Worm (Caenorhabditis elegans) whole organism, L1 larva: ENCODE results near the gene rml-3.

Source experiments
- C04F5.9 ChIP-seq: sonication (generic microtip); optimal IDR thresholded peaks from 2 replicates; lab custom pipeline; 2016; ENCODE audit warnings: missing genetic modification characterization, missing compliant biosample characterization
- C16A3.4 ChIP-seq: fragments of 150-350 bp; optimal IDR thresholded peaks from 2 replicates; lab custom pipeline; 2014; ENCODE audit warnings: missing biosample characterization, missing genetic modification characterization
- C34B4.2 ChIP-seq: sonication (generic microtip); optimal IDR thresholded peaks from 2 replicates; lab custom pipeline; 2017; ENCODE audit warnings: mild to moderate bottlenecking, missing genetic modification characterization, missing compliant biosample characterization
- F16B12.6 ChIP-seq: fragments of 150-350 bp; optimal IDR thresholded peaks from 2 replicates; lab custom pipeline; 2014; ENCODE audit warnings: missing biosample characterization, missing genetic modification characterization
- aha-1 ChIP-seq: fragments of 150-350 bp; optimal IDR thresholded peaks from 2 replicates; lab custom pipeline; 2014; ENCODE audit warnings: missing biosample characterization, missing genetic modification characterization
- alr-1 ChIP-seq: fragments of 200-800 bp; sonication (Bioruptor generic); optimal IDR thresholded peaks from 2 replicates; lab custom pipeline; 2018; ENCODE audit warnings: borderline replicate concordance, mild to moderate bottlenecking, missing genetic modification characterization, missing compliant biosample characterization
- blmp-1 ChIP-seq: fragments of 150-350 bp; optimal IDR thresholded peaks from 2 replicates; lab custom pipeline; 2014; ENCODE audit warnings: missing biosample characterization, missing genetic modification characterization
- ceh-8 ChIP-seq: fragments of 200-800 bp; sonication (Bioruptor generic); optimal IDR thresholded peaks from 2 replicates; lab custom pipeline; 2018; ENCODE audit warnings: mild to moderate bottlenecking, missing genetic modification characterization, moderate library complexity, missing compliant biosample characterization
- ceh-82 ChIP-seq, 3 experiments: fragments of 150-350 bp in 1 of 3; sonication (generic microtip) in 2 of 3; optimal IDR thresholded peaks; 2 replicates each; lab custom pipeline; 2014 to 2017; ENCODE audit warnings: missing biosample characterization in 3 of 3, missing genetic modification characterization in 3 of 3
- ceh-88 ChIP-seq: fragments of 200-800 bp; sonication (Bioruptor generic); IDR thresholded peaks from 2 replicates; pipeline ENCODE4 v1.3.6; 2022; ENCODE audit warnings: missing genetic modification characterization, missing compliant biosample characterization
- efl-1 ChIP-seq, 4 experiments: fragments of 150-350 bp; optimal IDR thresholded peaks in 3 of 4; peaks in 1 of 4; 1 replicate in 1 of 4; 2 replicates in 3 of 4; lab custom pipeline; 2014; ENCODE audit warnings: missing biosample characterization in 2 of 4, missing genetic modification characterization in 2 of 4, missing genetic modification reagents in 2 of 4
- efl-3 ChIP-seq: fragments of 200-800 bp; sonication (Bioruptor generic); optimal IDR thresholded peaks from 2 replicates; lab custom pipeline; 2018; ENCODE audit warnings: mild to moderate bottlenecking, missing genetic modification characterization, missing compliant biosample characterization
- egl-27 ChIP-seq, 2 experiments: fragments of 150-350 bp in 1 of 2; sonication (generic microtip); optimal IDR thresholded peaks; 3 replicates each; lab custom pipeline; 2017 to 2018; ENCODE audit warnings: missing biosample characterization in 2 of 2, missing genetic modification characterization in 2 of 2, missing genetic modification reagents in 2 of 2
- elt-2 ChIP-seq: sonication (generic microtip); optimal IDR thresholded peaks from 2 replicates; lab custom pipeline; 2016; ENCODE audit warnings: missing genetic modification characterization, mild to moderate bottlenecking, inconsistent platforms, missing compliant biosample characterization, missing genetic modification reagents
- fkh-10 ChIP-seq: sonication (generic microtip); optimal IDR thresholded peaks from 2 replicates; lab custom pipeline; 2017; ENCODE audit warnings: missing biosample characterization, missing genetic modification reagents, missing genetic modification characterization
- fkh-4 ChIP-seq: sonication (generic microtip); optimal IDR thresholded peaks from 2 replicates; lab custom pipeline; 2016; ENCODE audit warnings: missing compliant biosample characterization, missing genetic modification characterization, borderline replicate concordance
- hlh-4 ChIP-seq: sonication (generic microtip); optimal IDR thresholded peaks from 2 replicates; lab custom pipeline; 2016; ENCODE audit warnings: mild to moderate bottlenecking, missing genetic modification characterization, missing compliant biosample characterization
- isw-1 ChIP-seq: fragments of 200-800 bp; sonication (Bioruptor generic); IDR thresholded peaks from 2 replicates; pipeline ENCODE4 v1.3.6; 2022; ENCODE audit warnings: missing genetic modification characterization, missing compliant biosample characterization
- jun-1 ChIP-seq: fragments of 150-350 bp; optimal IDR thresholded peaks from 2 replicates; lab custom pipeline; 2014; ENCODE audit warnings: missing biosample characterization, missing genetic modification reagents, missing genetic modification characterization
- lin-13 ChIP-seq: fragments of 150-350 bp; optimal IDR thresholded peaks from 2 replicates; lab custom pipeline; 2014; ENCODE audit warnings: missing biosample characterization, missing genetic modification reagents, missing genetic modification characterization
- mdl-1 ChIP-seq, 2 experiments: fragments of 150-350 bp; optimal IDR thresholded peaks; 2 replicates each; lab custom pipeline; 2014 to 2017; ENCODE audit warnings: missing biosample characterization in 2 of 2, missing genetic modification characterization in 2 of 2, inconsistent platforms in 1 of 2
- mef-2 ChIP-seq: fragments of 150-350 bp; optimal IDR thresholded peaks from 2 replicates; lab custom pipeline; 2014; ENCODE audit warnings: missing biosample characterization, missing genetic modification characterization
- mep-1 ChIP-seq: fragments of 150-350 bp; optimal IDR thresholded peaks from 2 replicates; lab custom pipeline; 2014; ENCODE audit warnings: missing biosample characterization, missing genetic modification characterization
- nhr-11 ChIP-seq: fragments of 150-350 bp; optimal IDR thresholded peaks from 2 replicates; lab custom pipeline; 2014; ENCODE audit warnings: missing biosample characterization, missing genetic modification characterization
- nhr-20 ChIP-seq: sonication (generic microtip); optimal IDR thresholded peaks from 2 replicates; lab custom pipeline; 2016; ENCODE audit warnings: mild to moderate bottlenecking, missing genetic modification characterization, missing compliant biosample characterization
- nhr-237 ChIP-seq: fragments of 150-350 bp; optimal IDR thresholded peaks from 2 replicates; lab custom pipeline; 2014; ENCODE audit warnings: missing biosample characterization, missing genetic modification characterization
- nhr-28 ChIP-seq: fragments of 150-350 bp; optimal IDR thresholded peaks from 2 replicates; lab custom pipeline; 2014; ENCODE audit warnings: missing biosample characterization, missing genetic modification characterization
- nhr-47 ChIP-seq: sonication (generic microtip); optimal IDR thresholded peaks from 2 replicates; lab custom pipeline; 2016; ENCODE audit warnings: mild to moderate bottlenecking, missing genetic modification characterization, moderate library complexity, missing compliant biosample characterization
- nhr-76 ChIP-seq: sonication (generic microtip); optimal IDR thresholded peaks from 2 replicates; lab custom pipeline; 2017; ENCODE audit warnings: missing biosample characterization, missing genetic modification characterization
- nhr-85 ChIP-seq: sonication (generic microtip); peaks from one replicate; lab custom pipeline; 2016; ENCODE audit warnings: missing genetic modification characterization, inconsistent platforms, missing compliant biosample characterization
- nhr-90 ChIP-seq: sonication (generic microtip); optimal IDR thresholded peaks from 2 replicates; lab custom pipeline; 2016; ENCODE audit warnings: mild to moderate bottlenecking, missing genetic modification characterization, missing compliant biosample characterization; ENCODE audit not compliant: poor library complexity
- pag-3 ChIP-seq: sonication (generic microtip); optimal IDR thresholded peaks from 2 replicates; lab custom pipeline; 2017; ENCODE audit warnings: missing genetic modification characterization, mild to moderate bottlenecking, missing compliant biosample characterization, antibody characterized with exemption, borderline replicate concordance; ENCODE audit not compliant: insufficient read depth
- rnt-1 ChIP-seq: sonication (generic microtip); optimal IDR thresholded peaks from 2 replicates; lab custom pipeline; 2016; ENCODE audit warnings: mild to moderate bottlenecking, missing genetic modification characterization, moderate library complexity, missing compliant biosample characterization
- snu-23 ChIP-seq: sonication (generic microtip); optimal IDR thresholded peaks from 2 replicates; lab custom pipeline; 2016; ENCODE audit warnings: missing genetic modification characterization, missing compliant biosample characterization
- sptf-1 ChIP-seq: fragments of 150-350 bp; optimal IDR thresholded peaks from 2 replicates; lab custom pipeline; 2014; ENCODE audit warnings: missing biosample characterization, missing genetic modification characterization
- tbx-2 ChIP-seq: sonication (generic microtip); optimal IDR thresholded peaks from 2 replicates; lab custom pipeline; 2016; ENCODE audit warnings: missing genetic modification characterization, missing compliant biosample characterization
- tlp-1 ChIP-seq: fragments of 150-350 bp; optimal IDR thresholded peaks from 2 replicates; lab custom pipeline; 2014; ENCODE audit warnings: missing biosample characterization, missing genetic modification characterization
- unc-130 ChIP-seq: fragments of 150-350 bp; optimal IDR thresholded peaks from 2 replicates; lab custom pipeline; 2017; ENCODE audit warnings: missing biosample characterization, missing genetic modification characterization, inconsistent platforms
- unc-86 ChIP-seq: sonication (generic microtip); optimal IDR thresholded peaks from 2 replicates; lab custom pipeline; 2016; ENCODE audit warnings: missing genetic modification characterization, missing compliant biosample characterization
- unc-98 ChIP-seq: fragments of 200-800 bp; sonication (Bioruptor generic); IDR thresholded peaks from 2 replicates; pipeline ENCODE4 v1.3.6; 2022; ENCODE audit warnings: missing genetic modification characterization, missing compliant biosample characterization
- vab-15 ChIP-seq: sonication (generic microtip); optimal IDR thresholded peaks from 2 replicates; lab custom pipeline; 2017; ENCODE audit warnings: missing genotype, mild to moderate bottlenecking, missing genetic modification characterization, missing compliant biosample characterization
- xbp-1 ChIP-seq: sonication (generic microtip); optimal IDR thresholded peaks from 2 replicates; lab custom pipeline; 2016; ENCODE audit warnings: missing genetic modification characterization, missing compliant biosample characterization
- zip-4 ChIP-seq: fragments of 200-800 bp; sonication (Bioruptor generic); optimal IDR thresholded peaks from 2 replicates; lab custom pipeline; 2018; ENCODE audit warnings: mild to moderate bottlenecking, missing genetic modification characterization, moderate library complexity, missing compliant biosample characterization
- ztf-4 ChIP-seq: fragments of 150-350 bp; optimal IDR thresholded peaks from 2 replicates; lab custom pipeline; 2014; ENCODE audit warnings: missing biosample characterization, missing genetic modification characterization

rml-3 gene

ce11 chrX:6219892-6220291, 19.0 kb downstream of the rml-3 start (continued):
- peak; percentile 56 for TF ChIP-seq mep-1
- no peak for TF ChIP-seq hlh-4 (tag; lab: Kevin White, UChicago)
- TF ChIP-seq ztf-4 = no peak
- no peak for TF ChIP-seq elt-2 (tag; lab: Kevin White, UChicago)
- TF ChIP-seq mdl-1 (tag; optimal IDR thresholded peaks at IDR 0.05; lab: Kevin White, UChicago) = peak in 1 of 2 experiments; percentile 52
- peak; percentile 65 for TF ChIP-seq nhr-20 (tag; lab: Kevin White, UChicago)
- TF ChIP-seq tbx-2 = peak; percentile 55
- TF ChIP-seq fkh-10 (GFP tag; lab: Kevin White, UChicago) = no peak
- TF ChIP-seq xbp-1 (tag; lab: Kevin White, UChicago) = peak; percentile 64

ce11 chrX:6216551-6216950, 22.3 kb downstream of the rml-3 start, which contains the start of gene lrch-1:
Gene lrch-1, minus strand, starts transcription at chrX:6216651.
- TF ChIP-seq nhr-85 (no peak), sptf-1 (tag; lab: Kevin White, UChicago) (no peak)

ce11 chrX:6211322-6211820, 27.5 kb downstream of the rml-3 start:
- TF ChIP-seq efl-3 (GFP tag; lab: Kevin White, UChicago) = no peak
- no peak for TF ChIP-seq efl-1 (optimal IDR thresholded peaks at IDR 0.05; lab: Kevin White, UChicago)
- peak in 1 of 2 experiments; percentile 45 for TF ChIP-seq efl-1 (GFP tag; optimal IDR thresholded peaks at IDR 0.05 in 1 of 2; lab: Kevin White, UChicago)
- no peak for TF ChIP-seq nhr-237 (tag; lab: Kevin White, UChicago)
- TF ChIP-seq, all 84 proteins: peak for 1

- TF ChIP-seq nhr-76 (tag; lab: Kevin White, UChicago) (no peak), isw-1 (GFP tag; lab: Robert Waterston, UW) (no peak), nhr-90 (tag; lab: Kevin White, UChicago) (no peak)
Measured at ce11 chrX:6208463-6208862, 30.4 kb downstream of the rml-3 start, which contains the start of gene C14F11.7. Gene C14F11.7, minus strand, starts transcription at chrX:6208563.

ce11 chrX:6207687-6208088, 31.2 kb downstream of the rml-3 start, which contains the start of gene T13C5.6:
Gene T13C5.6, minus strand, starts transcription at chrX:6207687.
- TF ChIP-seq tlp-1 (tag; lab: Kevin White, UChicago) (no peak), ceh-88 (GFP tag; lab: Robert Waterston, UW) (peak; percentile 64), unc-130 (peak; percentile 71), elt-2 (tag; lab: Kevin White, UChicago) (peak; percentile 79), vab-15 (peak; percentile 66), C34B4.2 (tag; lab: Kevin White, UChicago) (no peak), zip-4 (GFP tag; lab: Kevin White, UChicago) (peak; percentile 63), fkh-4 (peak; percentile 77), C04F5.9 (tag; lab: Kevin White, UChicago) (peak; percentile 63), efl-3 (GFP tag; lab: Kevin White, UChicago) (no peak), nhr-28 (tag; lab: Kevin White, UChicago) (no peak), ceh-82 (tag; optimal IDR thresholded peaks at IDR 0.05; lab: Kevin White, UChicago) (peak; percentile 52 to 85 (median 81)), rnt-1 (tag; lab: Kevin White, UChicago) (peak; percentile 97), lin-13 (GFP tag; lab: Kevin White, UChicago) (peak; percentile 70), snu-23 (GFP tag; lab: Kevin White, UChicago) (peak; percentile 95), C16A3.4 (tag; lab: Kevin White, UChicago) (peak; percentile 93), ztf-4 (peak; percentile 81), unc-98 (GFP tag; lab: Robert Waterston, UW) (0 out of 2 replicates have a peak, but pooled peaks have one; percentile 20), nhr-85 (peak; percentile 93), F16B12.6 (tag; lab: Kevin White, UChicago) (no peak), pag-3 (tag; lab: Kevin White, UChicago) (no peak), jun-1 (peak; percentile 66), nhr-11 (tag; lab: Kevin White, UChicago) (no peak), nhr-47 (tag; lab: Kevin White, UChicago) (peak; percentile 94), unc-86 (peak; percentile 83), ceh-8 (peak; percentile 78), aha-1 (tag; lab: Kevin White, UChicago) (peak; percentile 4), blmp-1 (peak; percentile 62), alr-1 (no peak), egl-27 (tag; optimal IDR thresholded peaks at IDR 0.05; lab: Kevin White, UChicago) (no peak), tbx-2 (peak; percentile 91), mef-2 (tag; lab: Kevin White, UChicago) (peak; percentile 22)
